Fruit fly (Drosophila melanogaster) whole organism, prepupa: ENCODE results near the gene CG13857.

ENCODE experiments used
- CG15336 ChIP-seq: fragments of 200-800 bp; sonication (Bioruptor generic); IDR thresholded peaks from 2 replicates; pipeline ENCODE4 v1.3.6; 2022; ENCODE audit warnings: missing biosample characterization, missing genetic modification characterization
- CG32006 ChIP-seq: fragments of 200-800 bp; sonication (Bioruptor generic); optimal IDR thresholded peaks from 3 replicates; lab custom pipeline; 2017; ENCODE audit warnings: missing biosample characterization, mild to moderate bottlenecking, missing genetic modification characterization
- CG6792 ChIP-seq: fragments of 200-800 bp; sonication (Bioruptor generic); optimal IDR thresholded peaks from 3 replicates; lab custom pipeline; 2016; ENCODE audit warnings: missing biosample characterization, missing genetic modification characterization
- eg ChIP-seq: fragments of 200-800 bp; sonication (Bioruptor generic); IDR thresholded peaks from 3 replicates; pipeline ENCODE4 v1.3.6; 2022; ENCODE audit warnings: missing biosample characterization, missing genetic modification characterization
- fd59A ChIP-seq: fragments of 200-800 bp; sonication (Bioruptor generic); optimal IDR thresholded peaks from 2 replicates; lab custom pipeline; 2017; ENCODE audit warnings: missing biosample characterization, mild to moderate bottlenecking, missing genetic modification characterization, missing genetic modification reagents

Gene CG13857

DNA sequence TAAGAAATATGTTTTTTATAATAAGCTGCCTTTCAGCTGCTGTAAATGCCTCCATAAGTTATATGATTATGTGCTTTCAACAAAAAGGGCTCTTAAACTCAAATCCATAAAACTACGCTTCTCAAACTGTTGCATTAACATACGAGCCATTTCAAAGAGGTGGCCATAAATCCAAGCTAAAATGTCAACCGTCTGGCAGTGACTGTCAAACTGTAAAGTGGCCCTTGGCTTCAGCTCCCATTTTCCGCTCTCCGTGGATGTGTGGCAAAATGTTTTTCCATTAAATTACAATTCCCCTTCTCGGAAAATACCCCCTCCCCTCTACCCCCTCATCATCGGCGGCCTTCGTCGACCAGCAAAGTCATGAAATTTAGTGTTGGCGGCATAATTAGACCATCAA is 51.2 kb downstream of the CG13857 start:
- TF ChIP-seq eg (GFP tag; lab: Robert Waterston, UW) = no peak
- no peak for TF ChIP-seq CG32006 (GFP tag; lab: Kevin White, UChicago)
- no peak for TF ChIP-seq CG15336 (GFP tag; lab: Robert Waterston, UW)
- TF ChIP-seq fd59A = no peak
- TF ChIP-seq CG6792 (GFP tag; lab: Kevin White, UChicago) = no peak
